Fruit fly (Drosophila melanogaster): Measurements from ENCODE around the gene CG7049.

The CG7049 gene

DNA sequence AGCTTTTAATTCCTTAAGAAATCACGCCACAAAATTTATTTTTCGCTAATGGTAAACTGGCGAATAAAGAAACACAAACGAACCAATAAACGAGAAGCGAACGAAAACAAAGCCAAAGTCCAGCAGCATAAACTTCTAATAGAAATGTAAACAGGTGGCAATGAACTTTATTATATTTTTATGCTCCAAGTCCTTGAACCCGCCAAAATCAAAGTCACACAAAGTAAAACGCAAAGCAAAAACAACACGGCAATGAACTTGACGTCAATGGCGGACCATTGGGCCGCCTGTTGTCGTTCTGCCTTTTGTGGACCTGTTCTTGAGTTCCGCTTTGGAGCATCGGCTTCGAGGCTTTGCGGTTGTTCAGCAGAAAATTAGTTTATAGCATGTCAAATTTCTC, 41.2 kb downstream of the CG7049 start:
- TF ChIP-seq Pif1A (GFP tag; optimal IDR thresholded peaks at IDR 0.05) (no peak), CG13204 (GFP tag; optimal IDR thresholded peaks at IDR 0.05) (no peak), EcR (GFP tag; optimal IDR thresholded peaks at IDR 0.05) (peak; percentile 89), Pif1B (GFP tag; optimal IDR thresholded peaks at IDR 0.05) (no peak), gl (tag; optimal IDR thresholded peaks at IDR 0.05) (no peak), CG12605 (GFP tag; IDR thresholded peaks at IDR 0.05) (no peak), CG9948 (tag; optimal IDR thresholded peaks at IDR 0.05) (no peak), CG4496 (GFP tag; IDR thresholded peaks at IDR 0.05) (no peak)

DNA sequence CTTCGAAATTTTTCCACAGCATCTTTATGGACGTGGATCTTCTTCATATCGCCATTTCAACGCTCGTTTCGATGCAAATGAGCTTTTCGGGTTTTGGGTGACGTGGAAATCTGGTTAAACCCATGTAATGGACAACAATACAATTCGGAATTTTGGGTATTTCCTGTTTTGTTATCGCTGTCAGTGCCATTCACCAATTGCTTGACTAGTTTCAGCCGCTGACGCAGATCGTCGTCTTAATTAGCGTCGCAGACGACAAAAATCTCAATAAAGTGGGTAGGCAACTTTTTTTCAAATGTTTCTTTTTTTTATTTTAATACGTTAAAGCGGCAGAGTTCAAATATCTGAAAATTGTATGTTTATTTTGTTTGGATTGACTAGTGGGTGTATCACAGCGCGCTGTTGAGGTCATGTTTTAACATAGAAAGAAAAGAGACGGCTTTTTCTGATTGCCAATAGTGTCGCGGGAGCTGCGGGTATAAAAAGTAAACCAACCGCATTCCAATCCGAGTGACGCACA, 42.2 kb downstream of the CG7049 start:
- TF ChIP-seq EcR (GFP tag; optimal IDR thresholded peaks at IDR 0.05) (no peak), CG17806 (tag; optimal IDR thresholded peaks at IDR 0.05) (no peak), CG10348 (GFP tag; IDR thresholded peaks at IDR 0.05) (no peak), fd96Ca (GFP tag; IDR thresholded peaks at IDR 0.05) (no peak), CG14655 (GFP tag; optimal IDR thresholded peaks at IDR 0.05) (no peak), CG12605 (GFP tag; IDR thresholded peaks at IDR 0.05) (no peak), CG4496 (GFP tag; IDR thresholded peaks at IDR 0.05) (no peak), CG9948 (tag; optimal IDR thresholded peaks at IDR 0.05) (no peak), CG13204 (GFP tag; optimal IDR thresholded peaks at IDR 0.05) (no peak), CG15710 (tag; optimal IDR thresholded peaks at IDR 0.05) (no peak), rn (GFP tag; IDR thresholded peaks at IDR 0.05) (no peak)

DNA sequence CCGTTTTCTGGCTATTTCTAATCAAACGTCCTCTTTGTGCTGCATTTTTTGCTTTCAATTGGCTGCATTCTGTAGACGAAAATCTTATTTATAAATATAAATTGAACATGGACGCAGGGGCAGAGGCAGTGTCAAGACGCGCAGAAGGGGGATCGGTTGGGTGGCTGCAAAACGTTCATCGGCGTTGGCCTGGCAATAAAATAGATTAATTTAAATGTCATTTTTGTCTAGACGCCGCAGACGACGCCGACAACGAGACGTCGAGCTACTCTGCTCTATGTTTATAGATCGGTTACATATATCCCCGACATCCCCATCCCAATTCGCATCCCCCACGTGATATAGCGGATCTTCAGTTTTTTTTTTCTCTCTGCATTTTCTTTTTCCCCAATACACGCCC, 42.6 kb downstream of the CG7049 start:
- TF ChIP-seq CG4496 (GFP tag; IDR thresholded peaks at IDR 0.05) = no peak
- TF ChIP-seq CG32121 (GFP tag; IDR thresholded peaks at IDR 0.05) = peak; percentile 33

DNA sequence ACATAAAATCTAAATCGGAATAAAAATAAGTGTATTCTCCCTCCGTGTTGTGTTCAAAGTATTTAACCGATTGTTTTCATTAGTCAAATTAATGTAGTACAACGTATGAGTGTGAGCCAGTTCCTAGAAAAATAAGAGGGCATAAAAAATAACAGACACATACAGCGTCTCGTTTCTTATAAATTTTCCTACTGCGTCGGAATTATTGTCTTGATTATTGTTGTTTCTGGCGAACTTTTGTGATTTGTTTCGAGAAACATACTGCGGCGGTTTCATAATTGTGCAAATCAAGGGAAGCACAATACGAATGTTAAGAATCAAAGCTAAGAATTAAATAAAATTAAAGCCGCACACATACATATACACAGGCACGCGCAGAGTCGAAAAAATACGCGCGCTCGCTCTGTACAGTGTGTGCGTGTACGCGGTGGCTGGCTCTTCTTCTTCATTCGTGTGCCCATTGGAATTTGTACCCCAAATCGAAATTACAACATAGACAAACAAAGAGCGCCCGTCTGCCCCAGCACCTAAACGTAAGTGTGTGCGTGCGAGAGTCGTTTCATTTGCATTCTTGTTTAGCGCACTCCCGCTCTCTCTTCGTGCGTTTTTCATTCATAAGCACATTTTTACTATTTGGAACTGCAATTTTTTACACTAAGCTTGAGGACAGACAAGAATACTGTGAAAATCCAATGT, 43.9 kb downstream of the CG7049 start:
- TF ChIP-seq CG9948 (tag; optimal IDR thresholded peaks at IDR 0.05) = no peak
- TF ChIP-seq rn (GFP tag; IDR thresholded peaks at IDR 0.05) = no peak
- peak; percentile 18 for TF ChIP-seq Pif1A (GFP tag; optimal IDR thresholded peaks at IDR 0.05)
- no peak for TF ChIP-seq CG34367 (tag; optimal IDR thresholded peaks at IDR 0.05)
- peak; percentile 78 for TF ChIP-seq CG12605 (GFP tag; IDR thresholded peaks at IDR 0.05)
- TF ChIP-seq gl (tag; optimal IDR thresholded peaks at IDR 0.05) = peak; percentile 49
- TF ChIP-seq Pif1B (GFP tag; optimal IDR thresholded peaks at IDR 0.05) = no peak
- peak; percentile 65; the same call in 2 of the 3 replicates for TF ChIP-seq fd96Ca (GFP tag; IDR thresholded peaks at IDR 0.05)
- peak; percentile 67 for TF ChIP-seq CG32121 (GFP tag; IDR thresholded peaks at IDR 0.05)
- TF ChIP-seq CG15710 (tag; optimal IDR thresholded peaks at IDR 0.05) = no peak
- TF ChIP-seq CG10348 (GFP tag; IDR thresholded peaks at IDR 0.05) = no peak
- TF ChIP-seq Ets98B (GFP tag; IDR thresholded peaks at IDR 0.05) = peak; percentile 66; the same call in 1 of the 2 replicates
- peak; percentile 8 for TF ChIP-seq CG8159 (tag; optimal IDR thresholded peaks at IDR 0.05)
- TF ChIP-seq CG13204 (GFP tag; optimal IDR thresholded peaks at IDR 0.05) = peak; percentile 64
- no peak for TF ChIP-seq CG17806 (tag; optimal IDR thresholded peaks at IDR 0.05)
- no peak for TF ChIP-seq CG8301 (tag; optimal IDR thresholded peaks at IDR 0.05)
- TF ChIP-seq CG14655 (GFP tag; optimal IDR thresholded peaks at IDR 0.05) = peak; percentile 29
- TF ChIP-seq CG4496 (GFP tag; IDR thresholded peaks at IDR 0.05) = peak; percentile 77
- TF ChIP-seq EcR (GFP tag; optimal IDR thresholded peaks at IDR 0.05) = no peak
- TF ChIP-seq Snoo (tag; optimal IDR thresholded peaks at IDR 0.05) = peak; percentile 19
- peak; percentile 63 for TF ChIP-seq D1 (tag; optimal IDR thresholded peaks at IDR 0.05)

DNA sequence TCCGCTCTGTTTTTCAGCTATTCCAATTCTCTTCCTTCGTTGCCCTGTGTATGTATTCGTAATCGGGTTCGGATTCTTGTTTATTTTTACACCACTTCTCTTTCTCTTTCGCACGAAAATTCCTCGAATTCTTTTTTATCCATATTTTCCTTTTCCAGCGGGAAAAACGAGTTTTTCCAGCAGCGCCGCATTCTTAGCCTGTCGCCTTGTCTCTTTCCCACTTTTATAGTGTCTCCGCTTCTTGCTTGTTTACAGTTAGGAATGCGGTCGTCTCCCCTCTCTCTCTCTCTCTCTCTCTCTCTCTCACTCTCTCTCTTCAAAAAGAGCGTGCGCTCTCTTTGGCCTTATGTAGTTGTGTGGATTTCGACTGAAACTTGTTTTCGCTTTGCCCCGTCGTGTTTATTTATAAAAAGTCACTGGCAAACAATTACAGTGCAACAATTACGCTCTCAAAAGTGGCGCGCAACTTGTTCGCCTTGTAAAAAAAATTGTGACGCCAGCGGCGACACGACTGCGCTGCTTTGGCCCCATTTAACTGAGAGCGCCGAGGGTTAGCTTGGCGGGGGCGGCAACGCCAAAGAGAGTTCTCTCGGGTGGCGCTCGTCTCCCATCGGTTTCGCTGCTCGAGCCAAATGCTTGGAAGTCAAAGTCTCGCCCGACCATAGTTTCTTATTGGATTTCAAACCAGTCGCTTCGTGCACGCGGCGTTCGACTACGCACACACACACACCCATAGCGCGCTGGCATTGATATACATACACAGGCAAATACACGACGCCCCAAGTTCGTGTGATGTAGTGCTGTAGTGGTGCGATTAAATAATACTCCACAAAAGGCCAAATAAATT, 44.7 kb downstream of the CG7049 start:
- peak; percentile 83 for TF ChIP-seq Ets98B (GFP tag; IDR thresholded peaks at IDR 0.05)
- TF ChIP-seq Pif1B (GFP tag; optimal IDR thresholded peaks at IDR 0.05) = no peak
- peak; percentile 64 for TF ChIP-seq CG12605 (GFP tag; IDR thresholded peaks at IDR 0.05)
- TF ChIP-seq CG17806 (tag; optimal IDR thresholded peaks at IDR 0.05) = no peak
- no peak for TF ChIP-seq D1 (tag; optimal IDR thresholded peaks at IDR 0.05)
- TF ChIP-seq fd96Ca (GFP tag; IDR thresholded peaks at IDR 0.05) = peak; percentile 73
- no peak for TF ChIP-seq CG8301 (tag; optimal IDR thresholded peaks at IDR 0.05)
- TF ChIP-seq EcR (GFP tag; optimal IDR thresholded peaks at IDR 0.05) = peak; percentile 96
- peak; percentile 13 for TF ChIP-seq CG34367 (tag; optimal IDR thresholded peaks at IDR 0.05)
- peak; percentile 57 for TF ChIP-seq CG14655 (GFP tag; optimal IDR thresholded peaks at IDR 0.05)
- peak; percentile 13 for TF ChIP-seq Pif1A (GFP tag; optimal IDR thresholded peaks at IDR 0.05)
- TF ChIP-seq CG4496 (GFP tag; IDR thresholded peaks at IDR 0.05) = peak; percentile 77; the same call in 2 of the 3 replicates
- TF ChIP-seq CG13204 (GFP tag; optimal IDR thresholded peaks at IDR 0.05) = peak; percentile 49
- TF ChIP-seq gl (tag; optimal IDR thresholded peaks at IDR 0.05) = peak; percentile 70
- no peak for TF ChIP-seq CG15710 (tag; optimal IDR thresholded peaks at IDR 0.05)
- peak; percentile 78 for TF ChIP-seq CG32121 (GFP tag; IDR thresholded peaks at IDR 0.05)

DNA sequence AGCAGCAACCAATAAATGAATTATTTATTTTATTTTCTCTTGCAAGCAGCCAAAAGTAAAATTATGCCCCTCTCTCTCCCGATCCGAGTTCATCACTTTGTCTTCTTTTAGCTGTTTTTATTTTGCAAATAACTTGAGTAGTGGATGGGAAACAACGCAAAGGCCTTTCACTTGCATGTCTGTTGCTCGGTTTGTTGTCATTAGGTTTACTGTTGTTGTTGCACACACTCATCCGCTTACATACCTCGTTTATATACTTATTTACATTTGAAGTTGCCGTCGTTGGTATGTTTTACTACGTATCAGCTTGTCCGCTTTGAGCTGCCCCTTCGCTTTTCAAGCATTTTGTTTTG, 45.3 kb downstream of the CG7049 start:
- TF ChIP-seq Pif1A (GFP tag; optimal IDR thresholded peaks at IDR 0.05) = no peak
- TF ChIP-seq CG8301 (tag; optimal IDR thresholded peaks at IDR 0.05) = no peak
- TF ChIP-seq CG10348 (GFP tag; IDR thresholded peaks at IDR 0.05) = no peak
- no peak for TF ChIP-seq CG9948 (tag; optimal IDR thresholded peaks at IDR 0.05)
- no peak for TF ChIP-seq CG8159 (tag; optimal IDR thresholded peaks at IDR 0.05)
- no peak for TF ChIP-seq CG13204 (GFP tag; optimal IDR thresholded peaks at IDR 0.05)
- TF ChIP-seq D1 (tag; optimal IDR thresholded peaks at IDR 0.05) = no peak
- TF ChIP-seq rn (GFP tag; IDR thresholded peaks at IDR 0.05) = no peak
- TF ChIP-seq Snoo (tag; optimal IDR thresholded peaks at IDR 0.05) = no peak

Measured in whole organism, pupa.